Worm (Caenorhabditis elegans) whole organism, L2 larva: ENCODE data around the gene ZK856.5.

Source experiments
- C34F6.9 ChIP-seq: fragments of 150-350 bp; optimal IDR thresholded peaks from 2 replicates; lab custom pipeline; 2014; ENCODE audit warnings: missing biosample characterization, missing genetic modification characterization
- F13H6.1 ChIP-seq: sonication (generic microtip); optimal IDR thresholded peaks from 2 replicates; lab custom pipeline; 2016; ENCODE audit warnings: missing genetic modification characterization, missing compliant biosample characterization
- R02D3.7 ChIP-seq: fragments of 150-350 bp; optimal IDR thresholded peaks from 2 replicates; lab custom pipeline; 2014; ENCODE audit warnings: missing biosample characterization, missing genetic modification characterization
- Y55F3AM.14 ChIP-seq: fragments of 200-800 bp; sonication (Bioruptor generic); optimal IDR thresholded peaks from 2 replicates; lab custom pipeline; 2018; ENCODE audit warnings: mild to moderate bottlenecking, missing genetic modification characterization, missing compliant biosample characterization
- alr-1 ChIP-seq: fragments of 150-350 bp; optimal IDR thresholded peaks from 2 replicates; lab custom pipeline; 2014; ENCODE audit warnings: missing biosample characterization, missing genetic modification characterization
- aly-2 ChIP-seq: fragments of 150-350 bp; optimal IDR thresholded peaks from 2 replicates; lab custom pipeline; 2014; ENCODE audit warnings: missing biosample characterization, missing genetic modification characterization
- blmp-1 ChIP-seq: sonication (generic microtip); optimal IDR thresholded peaks from 2 replicates; lab custom pipeline; 2017; ENCODE audit warnings: missing genetic modification characterization, mild to moderate bottlenecking, missing compliant biosample characterization, antibody characterized with exemption, moderate library complexity; ENCODE audit not compliant: insufficient read depth
- ceh-16 ChIP-seq: fragments of 150-350 bp; optimal IDR thresholded peaks from 2 replicates; lab custom pipeline; 2014; ENCODE audit warnings: missing biosample characterization, missing genetic modification characterization
- ceh-82 ChIP-seq: fragments of 150-350 bp; optimal IDR thresholded peaks from 2 replicates; lab custom pipeline; 2014; ENCODE audit warnings: missing biosample characterization, missing genetic modification characterization
- crh-2 ChIP-seq: sonication (generic microtip); optimal IDR thresholded peaks from 2 replicates; lab custom pipeline; 2017; ENCODE audit warnings: missing biosample characterization, missing genetic modification characterization
- dmd-4 ChIP-seq: sonication (generic microtip); optimal IDR thresholded peaks from 2 replicates; lab custom pipeline; 2017; ENCODE audit warnings: missing biosample characterization, missing genetic modification characterization
- egl-27 ChIP-seq: sonication (generic microtip); optimal IDR thresholded peaks from 3 replicates; lab custom pipeline; 2017; ENCODE audit warnings: missing biosample characterization, missing genetic modification reagents, missing genetic modification characterization
- elt-3 ChIP-seq: sonication (generic microtip); optimal IDR thresholded peaks from 2 replicates; lab custom pipeline; 2017; ENCODE audit warnings: missing biosample characterization, missing genetic modification characterization
- fos-1 ChIP-seq: fragments of 150-350 bp; optimal IDR thresholded peaks from 2 replicates; lab custom pipeline; 2014; ENCODE audit warnings: missing biosample characterization, missing genetic modification characterization
- gmeb-1 ChIP-seq: fragments of 150-350 bp; optimal IDR thresholded peaks from 2 replicates; lab custom pipeline; 2014; ENCODE audit warnings: missing biosample characterization, missing genetic modification characterization
- lin-11 ChIP-seq: fragments of 150-350 bp; sonication (generic microtip); optimal IDR thresholded peaks from 2 replicates; lab custom pipeline; 2014; ENCODE audit warnings: missing biosample characterization, missing genetic modification characterization, inconsistent platforms, mixed read lengths
- lin-13 ChIP-seq: fragments of 150-350 bp; optimal IDR thresholded peaks from 2 replicates; lab custom pipeline; 2014; ENCODE audit warnings: missing biosample characterization, missing genetic modification reagents, missing genetic modification characterization
- lin-39 ChIP-seq: fragments of 150-350 bp; optimal IDR thresholded peaks from 2 replicates; lab custom pipeline; 2014; ENCODE audit warnings: missing biosample characterization, missing genetic modification reagents, missing genetic modification characterization
- lsy-2 ChIP-seq, 2 experiments: fragments of 150-350 bp in 1 of 2; sonication (generic microtip) in 1 of 2; optimal IDR thresholded peaks; 2 replicates each; lab custom pipeline; 2014 to 2017; ENCODE audit warnings: missing biosample characterization in 2 of 2, missing genetic modification characterization in 2 of 2
- mab-5 ChIP-seq: fragments of 150-350 bp; optimal IDR thresholded peaks from 2 replicates; lab custom pipeline; 2014; ENCODE audit warnings: missing biosample characterization, missing genetic modification characterization
- mbf-1 ChIP-seq: sonication (generic microtip); optimal IDR thresholded peaks from 2 replicates; lab custom pipeline; 2017; ENCODE audit warnings: missing biosample characterization, missing genetic modification characterization
- mdl-1 ChIP-seq, 2 experiments: fragments of 150-350 bp in 1 of 2; sonication (generic microtip) in 1 of 2; optimal IDR thresholded peaks; 2 replicates each; lab custom pipeline; 2017; ENCODE audit warnings: missing biosample characterization in 2 of 2, missing genetic modification characterization in 2 of 2
- nhr-10 ChIP-seq: sonication (generic microtip); optimal IDR thresholded peaks from 2 replicates; lab custom pipeline; 2017; ENCODE audit warnings: missing biosample characterization, missing genetic modification characterization
- nhr-11 ChIP-seq: fragments of 150-350 bp; optimal IDR thresholded peaks from 2 replicates; lab custom pipeline; 2014; ENCODE audit warnings: missing biosample characterization, missing genetic modification characterization
- nhr-12 ChIP-seq: fragments of 150-350 bp; optimal IDR thresholded peaks from 2 replicates; lab custom pipeline; 2014; ENCODE audit warnings: missing biosample characterization, missing genetic modification characterization
- nhr-129 ChIP-seq: fragments of 150-350 bp; optimal IDR thresholded peaks from 2 replicates; lab custom pipeline; 2014; ENCODE audit warnings: missing biosample characterization, missing genetic modification characterization
- nhr-21 ChIP-seq: fragments of 150-350 bp; optimal IDR thresholded peaks from 2 replicates; lab custom pipeline; 2014; ENCODE audit warnings: missing biosample characterization, missing genetic modification characterization
- nhr-23 ChIP-seq: fragments of 150-350 bp; optimal IDR thresholded peaks from 2 replicates; lab custom pipeline; 2014; ENCODE audit warnings: missing biosample characterization, missing genetic modification reagents, missing genetic modification characterization
- nhr-237 ChIP-seq: fragments of 150-350 bp; optimal IDR thresholded peaks from 2 replicates; lab custom pipeline; 2014; ENCODE audit warnings: missing biosample characterization, missing genetic modification characterization
- nhr-25 ChIP-seq: fragments of 150-350 bp; sonication (generic microtip); optimal IDR thresholded peaks from 3 replicates; lab custom pipeline; 2014; ENCODE audit warnings: missing biosample characterization, missing genetic modification characterization
- nhr-6 ChIP-seq: fragments of 150-350 bp; optimal IDR thresholded peaks from 2 replicates; lab custom pipeline; 2014; ENCODE audit warnings: missing biosample characterization, missing genetic modification characterization
- nhr-77 ChIP-seq: fragments of 150-350 bp; optimal IDR thresholded peaks from 2 replicates; lab custom pipeline; 2014; ENCODE audit warnings: missing biosample characterization, missing genetic modification characterization
- peb-1 ChIP-seq: fragments of 150-350 bp; optimal IDR thresholded peaks from 2 replicates; lab custom pipeline; 2014; ENCODE audit warnings: missing biosample characterization, missing genetic modification characterization
- sem-4 ChIP-seq: fragments of 150-350 bp; optimal IDR thresholded peaks from 2 replicates; lab custom pipeline; 2014; ENCODE audit warnings: missing biosample characterization, missing genetic modification reagents, missing genetic modification characterization
- skn-1 ChIP-seq: sonication (generic microtip); optimal IDR thresholded peaks from 2 replicates; lab custom pipeline; 2017; ENCODE audit warnings: missing biosample characterization, missing genetic modification characterization
- sma-3 ChIP-seq: sonication (generic microtip); optimal IDR thresholded peaks from 2 replicates; lab custom pipeline; 2016; ENCODE audit warnings: missing genetic modification reagents, missing genetic modification characterization, missing compliant biosample characterization
- sma-9 ChIP-seq, 2 experiments: fragments of 150-350 bp in 1 of 2; sonication (generic microtip) in 1 of 2; optimal IDR thresholded peaks; 2 replicates each; lab custom pipeline; 2014 to 2016; ENCODE audit warnings: missing genetic modification characterization in 2 of 2, mild to moderate bottlenecking in 1 of 2, missing biosample characterization in 1 of 2, missing compliant biosample characterization in 1 of 2, missing genetic modification reagents in 1 of 2, moderate library complexity in 1 of 2
- snpc-4 ChIP-seq: fragments of 150-350 bp; optimal IDR thresholded peaks from 2 replicates; lab custom pipeline; 2014; ENCODE audit warnings: missing biosample characterization, missing genetic modification characterization
- unc-39 ChIP-seq: fragments of 150-350 bp; optimal IDR thresholded peaks from 2 replicates; lab custom pipeline; 2014; ENCODE audit warnings: missing biosample characterization, missing genetic modification characterization
- unc-55 ChIP-seq: fragments of 150-350 bp; sonication (generic microtip); optimal IDR thresholded peaks from 3 replicates; lab custom pipeline; 2014; ENCODE audit warnings: missing biosample characterization, missing genetic modification reagents, missing genetic modification characterization
- unc-62 ChIP-seq: fragments of 150-350 bp; optimal IDR thresholded peaks from 2 replicates; lab custom pipeline; 2014; ENCODE audit warnings: missing biosample characterization, missing genetic modification reagents, missing genetic modification characterization
- zag-1 ChIP-seq: fragments of 150-350 bp; optimal IDR thresholded peaks from 2 replicates; lab custom pipeline; 2014; ENCODE audit warnings: missing biosample characterization, missing genetic modification characterization
- ztf-1 ChIP-seq: fragments of 200-800 bp; sonication (Bioruptor generic); conservative IDR thresholded peaks from 2 replicates; pipeline ENCODE4 v1.3.6; 2022; ENCODE audit warnings: missing genetic modification characterization, missing compliant biosample characterization
- ztf-11 ChIP-seq: sonication (generic microtip); optimal IDR thresholded peaks from 2 replicates; lab custom pipeline; 2017; ENCODE audit warnings: missing biosample characterization, missing genetic modification characterization
- ztf-4 ChIP-seq: fragments of 150-350 bp; optimal IDR thresholded peaks from 2 replicates; lab custom pipeline; 2014; ENCODE audit warnings: missing biosample characterization, missing genetic modification characterization

ZK856.5 gene

DNA sequence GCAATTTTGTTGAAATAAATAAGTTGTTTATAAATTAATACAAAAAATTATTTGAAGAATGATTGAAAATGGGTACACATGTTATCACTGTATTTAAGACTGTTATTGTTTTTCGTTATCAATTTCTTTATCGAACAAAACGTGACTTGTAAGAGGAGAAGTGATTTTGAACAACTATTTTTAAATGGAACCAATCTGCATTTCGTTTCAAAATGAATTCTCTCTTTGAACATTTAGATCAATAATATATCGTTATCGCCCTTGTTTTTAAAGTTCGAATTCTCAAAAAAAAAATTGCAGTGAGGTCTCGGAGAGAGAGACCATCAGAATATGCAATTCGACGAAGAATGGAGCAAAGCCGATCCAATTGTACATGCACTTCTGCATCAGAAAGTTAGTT lies 10.7 kb downstream of the ZK856.5 start, which contains the start of gene cul-5:
Gene cul-5, plus strand, starts transcription at position 301 of the 400 bp plus-strand sequence.
- TF ChIP-seq nhr-21 (tag; lab: Kevin White, UChicago) (no peak), lin-13 (GFP tag; lab: Kevin White, UChicago) (no peak), lin-39 (no peak), skn-1 (no peak), C34F6.9 (tag; lab: Kevin White, UChicago) (no peak)

DNA sequence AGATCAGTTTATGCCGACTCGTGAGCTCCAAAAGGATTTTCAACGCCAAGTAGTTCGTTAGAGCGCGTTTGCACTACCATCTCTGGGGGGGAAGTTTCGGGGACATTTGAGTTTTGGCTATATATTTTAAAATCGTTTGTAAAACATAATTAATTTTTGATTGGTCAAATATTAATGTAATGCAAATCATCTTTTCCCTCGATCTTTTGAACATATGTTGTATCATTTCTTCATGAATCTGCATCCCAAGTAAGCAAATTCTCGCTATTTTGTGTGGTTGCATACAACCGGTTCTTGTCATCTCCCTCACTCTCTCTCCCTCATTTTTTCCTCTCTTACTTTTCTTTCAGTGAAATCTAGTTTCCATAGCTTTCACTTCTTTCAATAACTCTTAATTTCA lies 11.8 kb downstream of the ZK856.5 start:
- TF ChIP-seq dmd-4: no peak
- TF ChIP-seq gmeb-1 (tag; lab: Kevin White, UChicago): peak; percentile 20
- TF ChIP-seq lin-39: no peak
- TF ChIP-seq blmp-1 (tag; lab: Kevin White, UChicago): peak; percentile 96
- peak; percentile 72 for TF ChIP-seq sma-3 (GFP tag; lab: Kevin White, UChicago)
- peak; percentile 65 for TF ChIP-seq unc-55 (GFP tag; lab: Kevin White, UChicago)
- peak; percentile 63 for TF ChIP-seq F13H6.1
- TF ChIP-seq unc-62: no peak
- TF ChIP-seq unc-39 (tag; lab: Kevin White, UChicago): no peak
- TF ChIP-seq lin-13 (GFP tag; lab: Kevin White, UChicago): peak; percentile 30
- TF ChIP-seq elt-3 (tag; lab: Kevin White, UChicago): no peak
- TF ChIP-seq nhr-25: peak; percentile 50
- TF ChIP-seq C34F6.9 (tag; lab: Kevin White, UChicago): peak; percentile 79
- peak; percentile 6 for TF ChIP-seq nhr-6 (tag; lab: Kevin White, UChicago)
- TF ChIP-seq crh-2 (tag; lab: Kevin White, UChicago): peak; percentile 62
- no peak for TF ChIP-seq mab-5 (tag; lab: Kevin White, UChicago)
- no peak for TF ChIP-seq alr-1
- TF ChIP-seq nhr-237 (tag; lab: Kevin White, UChicago): no peak
- TF ChIP-seq ztf-4 (tag; lab: Kevin White, UChicago): no peak
- TF ChIP-seq fos-1 (tag; lab: Kevin White, UChicago): peak; percentile 28
- no peak for TF ChIP-seq sma-9 (GFP tag; optimal IDR thresholded peaks at IDR 0.05; lab: Kevin White, UChicago)
- no peak for TF ChIP-seq sma-9 (tag; optimal IDR thresholded peaks at IDR 0.05; lab: Kevin White, UChicago)
- TF ChIP-seq lsy-2 (tag; optimal IDR thresholded peaks at IDR 0.05; lab: Kevin White, UChicago): peak; percentile 15 to 76
- peak; percentile 64 for TF ChIP-seq nhr-129 (tag; lab: Kevin White, UChicago)
- TF ChIP-seq ztf-1 (GFP tag; lab: Robert Waterston, UW): no peak
- TF ChIP-seq, all 48 proteins: peak for 13

DNA sequence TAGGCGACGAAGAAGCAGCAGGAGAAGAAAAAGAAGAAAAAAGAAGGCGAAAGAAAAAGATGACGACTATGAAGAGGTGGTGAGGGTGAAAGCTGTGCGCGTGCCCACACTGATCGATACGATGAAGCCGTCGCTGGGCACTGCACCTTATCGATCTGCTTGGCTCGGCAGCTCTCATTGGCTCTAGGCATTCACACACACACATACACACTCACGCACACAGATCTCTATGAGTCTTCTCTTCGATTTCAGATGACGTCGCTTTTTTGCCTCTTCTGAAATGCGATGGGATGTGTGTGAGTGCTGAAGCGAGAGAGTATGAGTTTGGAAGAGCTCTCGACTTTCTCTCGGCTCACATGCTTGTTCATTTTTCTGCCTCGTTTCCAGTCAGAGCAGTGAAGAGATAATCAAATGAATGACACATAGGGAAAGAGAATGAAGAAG lies 15.3 kb downstream of the ZK856.5 start:
- TF ChIP-seq crh-2 (tag; lab: Kevin White, UChicago): peak; percentile 81
- TF ChIP-seq sem-4 (tag; lab: Kevin White, UChicago): peak; percentile 67
- no peak for TF ChIP-seq elt-3 (tag; lab: Kevin White, UChicago)
- TF ChIP-seq blmp-1 (tag; lab: Kevin White, UChicago): no peak
- no peak for TF ChIP-seq dmd-4
- TF ChIP-seq gmeb-1 (tag; lab: Kevin White, UChicago): no peak
- no peak for TF ChIP-seq nhr-237 (tag; lab: Kevin White, UChicago)
- TF ChIP-seq ceh-82 (tag; lab: Kevin White, UChicago): no peak
- peak; percentile 79 for TF ChIP-seq sma-9 (GFP tag; optimal IDR thresholded peaks at IDR 0.05; lab: Kevin White, UChicago)
- no peak for TF ChIP-seq sma-9 (tag; optimal IDR thresholded peaks at IDR 0.05; lab: Kevin White, UChicago)
- TF ChIP-seq nhr-6 (tag; lab: Kevin White, UChicago): peak; percentile 86
- no peak for TF ChIP-seq aly-2 (tag; lab: Kevin White, UChicago)
- TF ChIP-seq lin-11 (tag; lab: Kevin White, UChicago): peak; percentile 97
- TF ChIP-seq R02D3.7 (tag; lab: Kevin White, UChicago): no peak
- TF ChIP-seq snpc-4 (tag; lab: Kevin White, UChicago): peak; percentile 46
- TF ChIP-seq fos-1 (tag; lab: Kevin White, UChicago): peak; percentile 39
- TF ChIP-seq nhr-11 (tag; lab: Kevin White, UChicago): no peak
- no peak for TF ChIP-seq sma-3 (GFP tag; lab: Kevin White, UChicago)
- no peak for TF ChIP-seq nhr-25
- peak; percentile 95 for TF ChIP-seq zag-1 (tag; lab: Kevin White, UChicago)
- peak; percentile 65 to 91 for TF ChIP-seq mdl-1 (tag; optimal IDR thresholded peaks at IDR 0.05; lab: Kevin White, UChicago)
- TF ChIP-seq ceh-16 (tag; lab: Kevin White, UChicago): no peak
- TF ChIP-seq nhr-129 (tag; lab: Kevin White, UChicago): peak; percentile 92
- peak; percentile 60 for TF ChIP-seq unc-39 (tag; lab: Kevin White, UChicago)
- TF ChIP-seq Y55F3AM.14 (GFP tag; lab: Kevin White, UChicago): peak; percentile 59
- TF ChIP-seq ztf-11 (tag; lab: Kevin White, UChicago): peak; percentile 40
- TF ChIP-seq nhr-77 (tag; lab: Kevin White, UChicago): no peak
- peak; percentile 58 for TF ChIP-seq ztf-4 (tag; lab: Kevin White, UChicago)
- peak; percentile 60 for TF ChIP-seq egl-27
- peak; percentile 75 for TF ChIP-seq mab-5 (tag; lab: Kevin White, UChicago)
- peak; percentile 79 for TF ChIP-seq F13H6.1
- TF ChIP-seq lin-39: peak; percentile 66
- TF ChIP-seq mbf-1 (tag; lab: Kevin White, UChicago): no peak
- TF ChIP-seq skn-1: no peak
- no peak for TF ChIP-seq nhr-23 (tag; lab: Kevin White, UChicago)
- peak; percentile 68 to 83 for TF ChIP-seq lsy-2 (tag; optimal IDR thresholded peaks at IDR 0.05; lab: Kevin White, UChicago)
- TF ChIP-seq unc-55 (GFP tag; lab: Kevin White, UChicago): peak; percentile 96
- TF ChIP-seq nhr-12 (tag; lab: Kevin White, UChicago): no peak
- peak; percentile 95 for TF ChIP-seq C34F6.9 (tag; lab: Kevin White, UChicago)
- no peak for TF ChIP-seq nhr-10 (tag; lab: Kevin White, UChicago)
- no peak for TF ChIP-seq peb-1 (tag; lab: Kevin White, UChicago)
- peak; percentile 67 for TF ChIP-seq lin-13 (GFP tag; lab: Kevin White, UChicago)
- TF ChIP-seq alr-1: no peak
